Worm (Caenorhabditis elegans) whole organism, young adult: ENCODE data around the gene toe-2.
A peak's percentile ranks its signal among the peaks of the same experiment; 100 is the strongest.

ENCODE experiments used
- D2030.7 ChIP-seq: fragments of 200-800 bp; sonication (Bioruptor generic); IDR thresholded peaks from 2 replicates; pipeline ENCODE4 v1.3.6; 2022; ENCODE audit warnings: missing genetic modification reagents, missing genetic modification characterization, missing compliant biosample characterization
- F49E8.2 ChIP-seq: sonication (generic microtip); optimal IDR thresholded peaks from 3 replicates; lab custom pipeline; 2017; ENCODE audit warnings: missing genetic modification characterization, mild to moderate bottlenecking, missing compliant biosample characterization, antibody characterized with exemption, moderate library complexity; ENCODE audit not compliant: insufficient read depth
- F52B5.7 ChIP-seq: sonication (generic microtip); optimal IDR thresholded peaks from 2 replicates; lab custom pipeline; 2016; ENCODE audit warnings: mild to moderate bottlenecking, missing genetic modification characterization, missing compliant biosample characterization
- F57A8.1 ChIP-seq: fragments of 200-800 bp; sonication (Bioruptor generic); optimal IDR thresholded peaks from 2 replicates; lab custom pipeline; 2018; ENCODE audit warnings: mild to moderate bottlenecking, missing genetic modification characterization, moderate library complexity, missing compliant biosample characterization
- Y67H2A.10 ChIP-seq: fragments of 200-800 bp; sonication (Bioruptor generic); conservative IDR thresholded peaks from 2 replicates; pipeline ENCODE4 v1.3.6; 2022; ENCODE audit warnings: missing genetic modification reagents, missing genetic modification characterization, missing compliant biosample characterization
- Y79H2A.3 ChIP-seq: fragments of 200-800 bp; sonication (Bioruptor generic); conservative IDR thresholded peaks from 2 replicates; pipeline ENCODE4 v1.3.6; 2022; ENCODE audit warnings: missing genetic modification reagents, missing genetic modification characterization, missing compliant biosample characterization
- Y95B8A.8 ChIP-seq: fragments of 200-800 bp; sonication (Bioruptor generic); IDR thresholded peaks from 2 replicates; pipeline ENCODE4 v1.3.6; 2022; ENCODE audit warnings: missing genetic modification reagents, missing genetic modification characterization, missing compliant biosample characterization
- ama-1 ChIP-seq, 3 experiments: fragments of 150-350 bp in 1 of 3; sonication (generic microtip) in 2 of 3; optimal IDR thresholded peaks; 2 replicates each; lab custom pipeline; 2014 to 2018; ENCODE audit warnings: missing biosample characterization in 2 of 3, missing genetic modification characterization in 2 of 3, missing genetic modification reagents in 2 of 3
- aptf-3 ChIP-seq: fragments of 200-800 bp; sonication (Bioruptor generic); IDR thresholded peaks from 2 replicates; pipeline ENCODE4 v1.3.6; 2022; ENCODE audit warnings: missing genetic modification characterization, missing compliant biosample characterization
- athp-1 ChIP-seq: sonication (generic microtip); optimal IDR thresholded peaks from 2 replicates; lab custom pipeline; 2017; ENCODE audit warnings: mild to moderate bottlenecking, missing genetic modification characterization, missing compliant biosample characterization
- attf-5 ChIP-seq: fragments of 200-800 bp; sonication (Bioruptor generic); optimal IDR thresholded peaks from 2 replicates; lab custom pipeline; 2018; ENCODE audit warnings: mild to moderate bottlenecking, missing genetic modification characterization, missing compliant biosample characterization
- bed-1 ChIP-seq: fragments of 200-800 bp; sonication (Bioruptor generic); IDR thresholded peaks from 2 replicates; pipeline ENCODE4 v1.3.6; 2022; ENCODE audit warnings: missing genetic modification reagents, missing genetic modification characterization, missing compliant biosample characterization
- chd-7 ChIP-seq: sonication (generic microtip); optimal IDR thresholded peaks from 2 replicates; lab custom pipeline; 2016; ENCODE audit warnings: mild to moderate bottlenecking, missing genetic modification characterization, moderate library complexity, missing compliant biosample characterization
- dpl-1 ChIP-seq: fragments of 150-350 bp; optimal IDR thresholded peaks from 2 replicates; lab custom pipeline; 2014; ENCODE audit warnings: missing biosample characterization, missing genetic modification reagents, missing genetic modification characterization
- efl-1 ChIP-seq: fragments of 150-350 bp; optimal IDR thresholded peaks from 2 replicates; lab custom pipeline; 2014; ENCODE audit warnings: missing biosample characterization, missing genetic modification reagents, missing genetic modification characterization
- egrh-3 ChIP-seq: fragments of 200-800 bp; sonication (Bioruptor generic); IDR thresholded peaks from 2 replicates; pipeline ENCODE4 v1.3.6; 2022; ENCODE audit warnings: missing genetic modification reagents, missing genetic modification characterization, missing compliant biosample characterization
- fkh-3 ChIP-seq: sonication (generic microtip); optimal IDR thresholded peaks from 2 replicates; lab custom pipeline; 2016; ENCODE audit warnings: mild to moderate bottlenecking, missing genetic modification characterization, missing compliant biosample characterization
- gei-17 ChIP-seq: fragments of 200-800 bp; sonication (Bioruptor generic); optimal IDR thresholded peaks from 2 replicates; lab custom pipeline; 2018; ENCODE audit warnings: mild to moderate bottlenecking, missing genetic modification characterization, missing compliant biosample characterization
- hlh-26 ChIP-seq: fragments of 200-800 bp; sonication (Bioruptor generic); conservative IDR thresholded peaks from 2 replicates; pipeline ENCODE4 v1.3.6; 2022; ENCODE audit warnings: missing genetic modification reagents, missing genetic modification characterization, missing compliant biosample characterization
- let-607 ChIP-seq, 2 experiments: fragments of 200-800 bp in 1 of 2; sonication (Bioruptor generic) in 1 of 2; sonication (generic microtip) in 1 of 2; optimal IDR thresholded peaks; 2 replicates each; lab custom pipeline; 2016 to 2018; ENCODE audit warnings: mild to moderate bottlenecking in 2 of 2, missing compliant biosample characterization in 2 of 2, missing genetic modification characterization in 2 of 2, moderate library complexity in 2 of 2, missing genotype in 1 of 2
- lin-54 ChIP-seq: fragments of 200-800 bp; sonication (Bioruptor generic); optimal IDR thresholded peaks from 2 replicates; lab custom pipeline; 2018; ENCODE audit warnings: mild to moderate bottlenecking, missing genetic modification characterization, missing compliant biosample characterization
- lsl-1 ChIP-seq: fragments of 200-800 bp; sonication (Bioruptor generic); optimal IDR thresholded peaks from 2 replicates; lab custom pipeline; 2018; ENCODE audit warnings: mild to moderate bottlenecking, missing genetic modification characterization, moderate library complexity, missing compliant biosample characterization
- madf-10 ChIP-seq: sonication (generic microtip); optimal IDR thresholded peaks from 2 replicates; lab custom pipeline; 2016; ENCODE audit warnings: mild to moderate bottlenecking, missing genetic modification characterization, missing compliant biosample characterization
- nfya-1 ChIP-seq: sonication (generic microtip); optimal IDR thresholded peaks from 2 replicates; lab custom pipeline; 2017; ENCODE audit warnings: antibody characterized with exemption, missing compliant biosample characterization, missing genetic modification characterization, borderline replicate concordance; ENCODE audit not compliant: insufficient read depth
- nfya-2 ChIP-seq: fragments of 200-800 bp; sonication (Bioruptor generic); IDR thresholded peaks from 2 replicates; pipeline ENCODE4 v1.3.6; 2022; ENCODE audit warnings: missing genetic modification reagents, missing genetic modification characterization, missing compliant biosample characterization
- pha-4 ChIP-seq: fragments of 150-350 bp; sonication (generic microtip); optimal IDR thresholded peaks from 2 replicates; lab custom pipeline; 2014; ENCODE audit warnings: missing biosample characterization, missing genetic modification reagents, missing genetic modification characterization
- rec-8 ChIP-seq, 2 experiments: sonication (generic microtip); optimal IDR thresholded peaks; 2 replicates each; lab custom pipeline; 2016; ENCODE audit warnings: mild to moderate bottlenecking in 2 of 2, missing genetic modification characterization in 2 of 2, missing genetic modification reagents in 2 of 2, missing genotype in 2 of 2, missing biosample characterization in 1 of 2, missing compliant biosample characterization in 1 of 2, moderate library complexity in 1 of 2
- rpc-1 ChIP-seq, 2 experiments: fragments of 150-350 bp in 1 of 2; sonication (generic microtip) in 1 of 2; optimal IDR thresholded peaks; 2 replicates each; lab custom pipeline; 2014 to 2018; ENCODE audit warnings: missing biosample characterization in 1 of 2, missing genetic modification characterization in 1 of 2, missing genetic modification reagents in 1 of 2, missing genotype in 1 of 2
- sea-2 ChIP-seq: fragments of 200-800 bp; sonication (Bioruptor generic); IDR thresholded peaks from 2 replicates; pipeline ENCODE4 v1.3.6; 2022; ENCODE audit warnings: missing genetic modification characterization, missing compliant biosample characterization
- somi-1 ChIP-seq: fragments of 200-800 bp; sonication (Bioruptor generic); optimal IDR thresholded peaks from 2 replicates; lab custom pipeline; 2018; ENCODE audit warnings: mild to moderate bottlenecking, missing genetic modification characterization, missing compliant biosample characterization
- sptf-2 ChIP-seq: fragments of 200-800 bp; sonication (Bioruptor generic); optimal IDR thresholded peaks from 2 replicates; lab custom pipeline; 2018; ENCODE audit warnings: mild to moderate bottlenecking, missing genetic modification characterization, missing compliant biosample characterization
- tbp1 ChIP-seq: fragments of 200-800 bp; sonication (Bioruptor generic); optimal IDR thresholded peaks from 2 replicates; lab custom pipeline; 2018; ENCODE audit warnings: mild to moderate bottlenecking, missing genetic modification characterization, missing compliant biosample characterization
- unc-130 ChIP-seq: sonication (generic microtip); optimal IDR thresholded peaks from 2 replicates; lab custom pipeline; 2016; ENCODE audit warnings: missing genetic modification reagents, missing genetic modification characterization, missing compliant biosample characterization
- zim-3 ChIP-seq: sonication (generic microtip); optimal IDR thresholded peaks from 2 replicates; lab custom pipeline; 2017; ENCODE audit warnings: mild to moderate bottlenecking, missing genetic modification characterization, moderate library complexity, missing compliant biosample characterization
- ztf-22 ChIP-seq: fragments of 200-800 bp; sonication (Bioruptor generic); optimal IDR thresholded peaks from 2 replicates; lab custom pipeline; 2018; ENCODE audit warnings: mild to moderate bottlenecking, missing genetic modification characterization, moderate library complexity, missing compliant biosample characterization
- ztf-3 ChIP-seq: fragments of 200-800 bp; sonication (Bioruptor generic); optimal IDR thresholded peaks from 2 replicates; lab custom pipeline; 2018; ENCODE audit warnings: mild to moderate bottlenecking, missing genetic modification characterization, missing compliant biosample characterization

toe-2 gene

ce11 chrII:6482102-6482501 is 39.1 kb downstream of the toe-2 start, which contains the start of gene del-10:
Gene del-10 (minus strand): TSS chrII:6482125.
- TF ChIP-seq bed-1 (GFP tag; lab: Robert Waterston, UW): no peak
- TF ChIP-seq gei-17 (GFP tag; lab: Kevin White, UChicago): no peak
- TF ChIP-seq zim-3 (tag; lab: Kevin White, UChicago): no peak
- no peak for TF ChIP-seq egrh-3 (GFP tag; lab: Robert Waterston, UW)
- no peak for TF ChIP-seq rec-8 (tag; optimal IDR thresholded peaks at IDR 0.05; lab: Kevin White, UChicago)
- no peak for TF ChIP-seq rpc-1 (optimal IDR thresholded peaks at IDR 0.05; lab: Kevin White, UChicago)
- TF ChIP-seq rpc-1 (tag; optimal IDR thresholded peaks at IDR 0.05; lab: Kevin White, UChicago): no peak
- TF ChIP-seq F49E8.2: no peak
- TF ChIP-seq aptf-3 (GFP tag; lab: Robert Waterston, UW): no peak
- TF ChIP-seq Y95B8A.8 (GFP tag; lab: Robert Waterston, UW): no peak
- TF ChIP-seq ama-1 (optimal IDR thresholded peaks at IDR 0.05; lab: Kevin White, UChicago): no peak
- no peak for TF ChIP-seq ama-1 (GFP tag; optimal IDR thresholded peaks at IDR 0.05; lab: Kevin White, UChicago)
- no peak for TF ChIP-seq ztf-3 (GFP tag; lab: Kevin White, UChicago)
- no peak for TF ChIP-seq ztf-22 (GFP tag; lab: Kevin White, UChicago)
- TF ChIP-seq fkh-3 (tag; lab: Kevin White, UChicago): no peak
- TF ChIP-seq sea-2 (GFP tag; lab: Robert Waterston, UW): no peak
- no peak for TF ChIP-seq chd-7 (tag; lab: Kevin White, UChicago)
- no peak for TF ChIP-seq nfya-1 (tag; lab: Kevin White, UChicago)
- TF ChIP-seq nfya-2 (GFP tag; lab: Robert Waterston, UW): no peak
- TF ChIP-seq dpl-1 (GFP tag; lab: Kevin White, UChicago): no peak
- TF ChIP-seq, all 124 proteins: peak for 0

ce11 chrII:6476655-6477054 is 44.5 kb downstream of the toe-2 start, which contains the start of gene T28D9.4:
Gene T28D9.4 (plus strand): TSS chrII:6476955.
- peak; percentile 68 for TF ChIP-seq lsl-1 (GFP tag; lab: Kevin White, UChicago)
- no peak for TF ChIP-seq unc-130 (GFP tag; lab: Kevin White, UChicago)
- TF ChIP-seq, all 124 proteins: peak for 1

DNA sequence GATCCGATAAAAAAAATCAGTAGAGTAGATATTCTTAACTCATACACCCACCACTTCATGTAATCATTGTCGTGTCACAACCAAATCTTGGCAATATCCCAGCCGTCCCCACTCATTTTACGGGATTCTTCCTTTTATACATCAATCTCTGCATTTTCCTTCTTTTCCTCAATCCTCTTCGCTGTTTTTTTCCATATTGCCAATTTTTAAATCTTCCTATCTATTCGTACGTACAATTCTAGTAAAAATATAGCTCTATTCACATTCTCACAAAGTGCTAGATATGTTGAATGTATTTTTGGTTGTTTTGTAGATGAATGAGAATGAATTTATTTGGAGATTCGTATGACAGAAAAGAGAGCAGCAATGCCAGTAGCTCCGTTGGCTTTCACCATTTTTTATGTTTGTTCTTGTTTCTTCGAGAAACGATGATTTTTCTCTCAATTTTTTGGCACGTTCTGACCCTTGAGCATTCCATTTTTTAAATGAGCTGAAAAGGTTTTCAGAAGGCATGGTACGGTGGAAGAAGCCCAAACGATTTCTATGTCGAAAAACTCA is 45.9 kb downstream of the toe-2 start, which contains the start of gene T28D9.16:
T28D9.16 (plus strand) TSS at position 508 of the 558 bp plus-strand sequence.
- no peak for TF ChIP-seq F52B5.7 (tag; lab: Kevin White, UChicago)

DNA sequence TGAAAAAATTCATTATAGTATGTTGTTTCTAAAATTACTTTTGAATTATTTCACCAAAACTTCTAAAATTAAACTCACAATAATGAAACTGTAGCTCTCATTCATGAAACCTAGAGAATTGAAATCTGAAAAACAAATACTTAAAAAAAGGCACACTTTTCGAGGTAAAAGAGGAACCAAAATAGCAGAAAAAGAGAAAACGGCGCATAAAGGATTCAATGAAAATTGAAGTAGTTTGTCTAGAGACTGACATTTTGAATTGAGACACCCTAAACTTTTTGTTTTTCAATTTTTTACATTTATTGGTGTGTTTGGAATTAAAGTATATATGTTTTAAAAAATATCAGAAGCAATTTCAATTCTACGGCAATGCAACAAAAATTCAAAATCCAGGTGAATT is 50.2 kb downstream of the toe-2 start, which contains the start of gene dgk-5:
dgk-5 (minus strand) TSS at position 101 of the 400 bp plus-strand sequence.
- no peak for TF ChIP-seq pha-4 (tag; lab: Kevin White, UChicago)
- TF ChIP-seq egrh-3 (GFP tag; lab: Robert Waterston, UW): no peak
- TF ChIP-seq D2030.7 (GFP tag; lab: Robert Waterston, UW): no peak
- no peak for TF ChIP-seq efl-1 (GFP tag; lab: Kevin White, UChicago)
- TF ChIP-seq aptf-3 (GFP tag; lab: Robert Waterston, UW): no peak
- TF ChIP-seq somi-1 (GFP tag; lab: Kevin White, UChicago): no peak
- TF ChIP-seq hlh-26 (GFP tag; lab: Robert Waterston, UW): no peak
- TF ChIP-seq let-607 (tag; optimal IDR thresholded peaks at IDR 0.05; lab: Kevin White, UChicago): no peak
- TF ChIP-seq sptf-2: no peak
- no peak for TF ChIP-seq madf-10 (tag; lab: Kevin White, UChicago)
- no peak for TF ChIP-seq Y67H2A.10 (GFP tag; lab: Robert Waterston, UW)
- no peak for TF ChIP-seq chd-7 (tag; lab: Kevin White, UChicago)
- no peak for TF ChIP-seq attf-5
- no peak for TF ChIP-seq athp-1 (tag; lab: Kevin White, UChicago)
- TF ChIP-seq lin-54 (GFP tag; lab: Kevin White, UChicago): no peak
- TF ChIP-seq tbp1: no peak
- TF ChIP-seq F57A8.1: no peak
- TF ChIP-seq Y79H2A.3: no peak
